Fruit fly (Drosophila melanogaster) whole organism, pupa: Measurements from ENCODE around the gene Vps37B.

Source experiments
- CG10348 ChIP-seq: fragments of 200-800 bp; sonication (Bioruptor generic); IDR thresholded peaks from 2 replicates; pipeline ENCODE4 v1.3.6; 2022; ENCODE audit warnings: missing biosample characterization, missing genetic modification characterization
- CG12605 ChIP-seq: fragments of 200-800 bp; sonication (Bioruptor generic); IDR thresholded peaks from 2 replicates; pipeline ENCODE4 v1.3.6; 2022; ENCODE audit warnings: missing biosample characterization, missing genetic modification characterization
- CG13204 ChIP-seq: fragments of 200-800 bp; sonication (Bioruptor generic); optimal IDR thresholded peaks from 2 replicates; lab custom pipeline; 2018; ENCODE audit warnings: missing biosample characterization, mild to moderate bottlenecking, missing genetic modification characterization, moderate library complexity
- CG15710 ChIP-seq: fragments of 200-800 bp; sonication (Bioruptor generic); optimal IDR thresholded peaks from 2 replicates; lab custom pipeline; 2018; ENCODE audit warnings: missing biosample characterization, mild to moderate bottlenecking, missing genetic modification characterization, moderate library complexity
- CG32121 ChIP-seq: fragments of 200-800 bp; sonication (Bioruptor generic); IDR thresholded peaks from 2 replicates; pipeline ENCODE4 v1.3.6; 2022; ENCODE audit warnings: missing biosample characterization, missing genetic modification characterization
- CG34367 ChIP-seq: fragments of 200-800 bp; sonication (Bioruptor generic); optimal IDR thresholded peaks from 2 replicates; lab custom pipeline; 2018; ENCODE audit warnings: missing biosample characterization, mild to moderate bottlenecking, missing genetic modification characterization
- CG8159 ChIP-seq: fragments of 200-800 bp; sonication (Bioruptor generic); optimal IDR thresholded peaks from 3 replicates; lab custom pipeline; 2018; ENCODE audit warnings: missing biosample characterization, mild to moderate bottlenecking, missing genetic modification characterization, moderate library complexity
- CG9948 ChIP-seq: fragments of 200-800 bp; sonication (Bioruptor generic); optimal IDR thresholded peaks from 2 replicates; lab custom pipeline; 2018; ENCODE audit warnings: missing biosample characterization, mild to moderate bottlenecking, missing genetic modification characterization, moderate library complexity
- D1 ChIP-seq: fragments of 200-800 bp; sonication (Bioruptor generic); optimal IDR thresholded peaks from 2 replicates; lab custom pipeline; 2018; ENCODE audit warnings: missing biosample characterization, mild to moderate bottlenecking, missing genetic modification characterization, moderate library complexity
- Ets98B ChIP-seq: fragments of 200-800 bp; sonication (Bioruptor generic); IDR thresholded peaks from 2 replicates; pipeline ENCODE4 v1.3.6; 2022; ENCODE audit warnings: missing biosample characterization, missing genetic modification characterization
- Pif1A ChIP-seq: fragments of 200-800 bp; sonication (Bioruptor generic); optimal IDR thresholded peaks from 3 replicates; lab custom pipeline; 2016; ENCODE audit warnings: missing biosample characterization, missing genetic modification characterization
- Pif1B ChIP-seq: fragments of 200-800 bp; sonication (Bioruptor generic); optimal IDR thresholded peaks from 3 replicates; lab custom pipeline; 2016; ENCODE audit warnings: missing biosample characterization, missing genetic modification characterization
- Snoo ChIP-seq: fragments of 200-800 bp; sonication (Bioruptor generic); optimal IDR thresholded peaks from 3 replicates; lab custom pipeline; 2017; ENCODE audit warnings: missing biosample characterization, mild to moderate bottlenecking, missing genetic modification characterization, inconsistent platforms
- gl ChIP-seq: fragments of 200-800 bp; sonication (Bioruptor generic); optimal IDR thresholded peaks from 2 replicates; lab custom pipeline; 2018; ENCODE audit warnings: missing biosample characterization, mild to moderate bottlenecking, missing genetic modification characterization

DNA sequence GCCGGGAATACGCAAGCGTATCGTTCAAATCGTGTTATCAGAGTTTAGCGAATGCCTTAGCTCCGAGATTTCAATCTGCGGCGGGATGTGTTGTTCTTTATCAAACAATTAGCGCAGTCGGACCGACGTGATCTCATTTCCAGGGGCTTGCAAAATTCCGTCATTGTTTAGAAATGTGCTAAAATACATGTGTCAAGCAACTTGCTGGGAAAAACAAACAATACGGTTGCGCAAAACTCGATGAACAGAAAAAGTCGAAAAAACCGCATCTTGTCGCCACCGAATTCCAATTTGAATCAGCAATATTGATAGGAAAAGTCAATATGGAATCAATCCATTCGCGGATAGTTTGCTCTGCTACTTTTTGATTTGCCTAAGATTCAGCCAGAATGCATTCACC, 36.6 kb downstream of the Vps37B start, which contains the start of gene Tim17a2:
- TF ChIP-seq Ets98B (GFP tag; lab: Robert Waterston, UW) (no peak), CG12605 (GFP tag; lab: Robert Waterston, UW) (no peak), CG13204 (GFP tag; lab: Kevin White, UChicago) (no peak), D1 (tag; lab: Kevin White, UChicago) (no peak), CG9948 (tag; lab: Kevin White, UChicago) (no peak), CG34367 (tag; lab: Kevin White, UChicago) (no peak), CG10348 (GFP tag; lab: Robert Waterston, UW) (no peak), Pif1A (GFP tag; lab: Kevin White, UChicago) (no peak), Snoo (tag; lab: Kevin White, UChicago) (no peak), Pif1B (GFP tag; lab: Kevin White, UChicago) (no peak), CG32121 (no peak), gl (tag; lab: Kevin White, UChicago) (no peak), CG8159 (no peak), CG15710 (tag; lab: Kevin White, UChicago) (no peak)
